Fruit fly (Drosophila melanogaster): ENCODE data around the gene Imp.

Gene Imp

DNA sequence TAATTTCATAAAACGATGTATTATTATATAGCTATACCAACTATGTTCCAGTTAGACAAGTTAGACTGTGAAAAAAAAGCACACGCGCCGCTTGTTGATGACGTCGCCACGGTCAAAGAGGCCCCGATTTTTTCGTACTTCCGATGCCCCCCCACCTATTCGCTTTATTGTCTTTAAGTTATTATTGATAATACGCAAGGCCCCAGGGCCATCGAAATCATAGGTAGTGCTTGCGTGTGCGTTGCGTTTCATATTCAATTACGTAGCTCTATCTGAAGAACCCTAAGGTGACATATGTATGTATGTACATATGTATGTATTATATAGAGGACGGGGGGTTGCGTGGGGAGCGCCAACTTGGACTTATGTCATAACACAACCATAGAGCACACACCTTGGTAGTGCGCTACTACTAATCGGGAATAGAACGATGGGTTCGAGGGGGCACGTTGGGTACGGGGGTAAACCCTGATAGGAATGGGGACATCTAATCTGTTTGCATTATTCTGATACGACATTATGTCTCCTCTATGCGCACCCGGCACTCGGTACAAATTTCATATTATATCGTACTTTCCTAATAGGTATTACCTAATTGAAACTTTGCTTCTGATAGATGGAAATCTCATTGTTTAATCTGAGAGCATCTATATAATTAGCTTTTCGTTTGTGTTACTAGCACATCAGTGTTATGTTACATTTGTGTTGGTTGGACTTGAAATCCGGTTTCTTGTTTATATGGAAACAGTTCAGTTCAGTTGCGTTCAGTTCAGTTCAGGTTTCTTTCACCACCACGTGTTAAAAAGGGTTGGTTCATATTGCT, 84.3 kb downstream of the Imp start:
- TF ChIP-seq grn (GFP tag; optimal IDR thresholded peaks at IDR 0.05): peak; percentile 89
- TF ChIP-seq CG10543 (GFP tag; optimal IDR thresholded peaks at IDR 0.05): peak; percentile 27
- TF ChIP-seq CG17385 (GFP tag; optimal IDR thresholded peaks at IDR 0.05): no peak
- TF ChIP-seq unpg (GFP tag; optimal IDR thresholded peaks at IDR 0.05): no peak
- TF ChIP-seq HLH3B (GFP tag; IDR thresholded peaks at IDR 0.05): 0 out of 2 replicates have a peak, but pooled peaks have one; percentile 9
- peak; percentile 72 for TF ChIP-seq CG9437 (GFP tag; optimal IDR thresholded peaks at IDR 0.05)
- TF ChIP-seq Hr78 (GFP tag; optimal IDR thresholded peaks at IDR 0.05): peak in 1 of 2 experiments; percentile 23
- TF ChIP-seq sug (tag; optimal IDR thresholded peaks at IDR 0.05): peak; percentile 94
- no peak for TF ChIP-seq CG1603 (tag; optimal IDR thresholded peaks at IDR 0.05)
- TF ChIP-seq jumu (GFP tag; optimal IDR thresholded peaks at IDR 0.05): no peak
- TF ChIP-seq CG8478 (optimal IDR thresholded peaks at IDR 0.05): no peak
- no peak for TF ChIP-seq Atf6 (GFP tag; IDR thresholded peaks at IDR 0.05)
- no peak for TF ChIP-seq Lpt (GFP tag; optimal IDR thresholded peaks at IDR 0.05)
- TF ChIP-seq chinmo (GFP tag; IDR thresholded peaks at IDR 0.05; ENCODE audit: partially characterized antibody): peak; percentile 58; the same call in 1 of the 4 replicates
- 0 out of 3 replicates have a peak, but pooled peaks have one; percentile 13 for TF ChIP-seq Mrtf (GFP tag; IDR thresholded peaks at IDR 0.05)
- peak; percentile 54; the same call in 1 of the 3 replicates for TF ChIP-seq CG2199 (GFP tag; IDR thresholded peaks at IDR 0.05)
- TF ChIP-seq CG2116 (GFP tag; optimal IDR thresholded peaks at IDR 0.05): no peak
- peak; percentile 95 for TF ChIP-seq crol (GFP tag; IDR thresholded peaks at IDR 0.05)
- TF ChIP-seq cg (GFP tag; optimal IDR thresholded peaks at IDR 0.05): peak; percentile 41
- TF ChIP-seq lilli (GFP tag; optimal IDR thresholded peaks at IDR 0.05): no peak
- TF ChIP-seq CG8290 (GFP tag; optimal IDR thresholded peaks at IDR 0.05): no peak
- TF ChIP-seq CG8290 (tag; optimal IDR thresholded peaks at IDR 0.05): peak in 1 of 2 experiments; percentile 45
- TF ChIP-seq CG11504 (tag; optimal IDR thresholded peaks at IDR 0.05): no peak
- TF ChIP-seq vvl (GFP tag; IDR thresholded peaks at IDR 0.05): peak; percentile 53; the same call in 1 of the 2 replicates
- no peak for TF ChIP-seq CG7372 (GFP tag; IDR thresholded peaks at IDR 0.05)
- TF ChIP-seq sd (tag; optimal IDR thresholded peaks at IDR 0.05): peak; percentile 44
- TF ChIP-seq CG3281 (GFP tag; optimal IDR thresholded peaks at IDR 0.05): no peak
- TF ChIP-seq CG18599 (GFP tag; optimal IDR thresholded peaks at IDR 0.05): peak; percentile 41
- TF ChIP-seq HmgZ (tag; optimal IDR thresholded peaks at IDR 0.05): peak; percentile 31
- TF ChIP-seq sob (GFP tag; IDR thresholded peaks at IDR 0.05): 0 out of 2 replicates have a peak, but pooled peaks have one; percentile 12
- TF ChIP-seq GATAe (GFP tag; conservative IDR thresholded peaks at IDR 0.05): peak; percentile 90
- no peak for TF ChIP-seq mld (GFP tag; IDR thresholded peaks at IDR 0.05; ENCODE audit: partially characterized antibody)
- peak; percentile 70 for TF ChIP-seq CG34376 (GFP tag; optimal IDR thresholded peaks at IDR 0.05)
- TF ChIP-seq lab (GFP tag; optimal IDR thresholded peaks at IDR 0.05): peak; percentile 50
- peak; percentile 16; the same call in 1 of the 2 replicates for TF ChIP-seq slbo (GFP tag; IDR thresholded peaks at IDR 0.05)
- TF ChIP-seq vnd (GFP tag; IDR thresholded peaks at IDR 0.05; ENCODE audit: partially characterized antibody): no peak
- TF ChIP-seq CG7556 (GFP tag; optimal IDR thresholded peaks at IDR 0.05): no peak
- peak in 1 of 2 experiments; percentile 99 for TF ChIP-seq Pdp1 (GFP tag; optimal IDR thresholded peaks at IDR 0.05)
- peak; percentile 9; the same call in 1 of the 2 replicates for TF ChIP-seq CG9932 (GFP tag; IDR thresholded peaks at IDR 0.05)
- TF ChIP-seq CG7987 (GFP tag; optimal IDR thresholded peaks at IDR 0.05): peak; percentile 79
- TF ChIP-seq Vsx1 (GFP tag; optimal IDR thresholded peaks at IDR 0.05): peak; percentile 52
- TF ChIP-seq mirr (GFP tag; optimal IDR thresholded peaks at IDR 0.05): peak; percentile 94
- TF ChIP-seq CG12769 (tag; optimal IDR thresholded peaks at IDR 0.05): peak; percentile 69
- TF ChIP-seq caup (GFP tag; optimal IDR thresholded peaks at IDR 0.05; ENCODE audit: severe bottlenecking): peak; percentile 6
- TF ChIP-seq BtbVII (GFP tag; optimal IDR thresholded peaks at IDR 0.05): peak; percentile 17
- TF ChIP-seq HHEX (GFP tag; optimal IDR thresholded peaks at IDR 0.05): peak; percentile 22
- TF ChIP-seq Ptx1 (GFP tag; IDR thresholded peaks at IDR 0.05): no peak
